Worm (Caenorhabditis elegans): ENCODE data around the gene cyp-34A7.
A peak's percentile ranks its signal among the peaks of the same experiment; 100 is the strongest.

Gene cyp-34A7

DNA sequence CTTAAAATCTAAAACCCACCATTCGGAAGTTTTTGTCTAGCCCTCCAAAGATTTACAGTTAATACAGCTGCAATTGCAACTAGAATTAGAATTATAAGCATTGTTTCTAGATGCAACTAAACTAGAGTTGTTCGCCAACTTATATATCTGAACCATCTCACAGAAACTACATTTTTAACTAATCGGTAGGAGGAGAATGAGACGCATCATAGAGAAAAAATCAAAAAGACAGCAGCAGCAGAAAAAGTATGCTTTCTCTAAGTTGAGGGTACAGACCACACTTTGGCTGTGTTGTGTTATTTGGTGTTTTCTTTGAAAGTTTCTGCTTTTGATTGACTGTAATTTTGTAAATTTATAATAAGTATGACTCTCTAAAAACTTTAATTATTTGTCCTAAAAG is at the start of gene cyp-34A7:
TSS of gene cyp-34A7 (minus strand) at position 101 of the 400 bp plus-strand sequence.
- TF ChIP-seq unc-62 (GFP tag; optimal IDR thresholded peaks at IDR 0.05) (no peak), jun-1 (tag; optimal IDR thresholded peaks at IDR 0.05) (no peak), efl-1 (optimal IDR thresholded peaks at IDR 0.05) (no peak), efl-1 (GFP tag; optimal IDR thresholded peaks at IDR 0.05 in 1 of 2) (no peak), hpl-2 (GFP tag; optimal IDR thresholded peaks at IDR 0.05) (no peak), nhr-77 (tag; optimal IDR thresholded peaks at IDR 0.05) (no peak), aly-2 (tag; optimal IDR thresholded peaks at IDR 0.05) (no peak), lin-14 (GFP tag; optimal IDR thresholded peaks at IDR 0.05) (no peak), grh-1 (GFP tag; IDR thresholded peaks at IDR 0.05) (no peak), nhr-11 (tag; optimal IDR thresholded peaks at IDR 0.05) (no peak), ceh-8 (GFP tag; optimal IDR thresholded peaks at IDR 0.05) (no peak), ces-1 (GFP tag; optimal IDR thresholded peaks at IDR 0.05) (no peak), unc-86 (tag; optimal IDR thresholded peaks at IDR 0.05) (no peak)

DNA sequence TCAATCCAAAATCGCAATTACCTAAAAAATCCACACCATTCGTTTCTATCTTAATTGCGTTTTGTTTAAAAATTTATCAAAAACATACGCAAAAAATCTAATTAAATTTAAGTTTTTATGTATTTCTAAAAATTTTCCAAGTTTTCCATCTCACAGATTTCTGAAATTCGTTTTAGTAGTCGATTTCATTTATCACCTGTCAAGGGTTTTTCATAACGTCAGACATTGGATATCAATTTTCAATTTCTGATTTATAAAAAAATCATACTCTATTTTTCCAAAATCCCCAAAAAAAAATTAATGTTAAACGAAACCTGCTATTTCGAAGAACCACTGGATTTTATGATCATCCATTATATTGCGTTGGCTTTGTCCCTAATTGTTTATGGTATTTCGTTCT is 46.6 kb upstream of the cyp-34A7 start, which contains the start of gene srh-4:
TSS of gene srh-4 (plus strand) at position 301 of the 400 bp plus-strand sequence.
- no peak for TF ChIP-seq vab-15 (tag; optimal IDR thresholded peaks at IDR 0.05)
- TF ChIP-seq zag-1 (tag; optimal IDR thresholded peaks at IDR 0.05), result no peak
- TF ChIP-seq isw-1 (GFP tag; IDR thresholded peaks at IDR 0.05), result no peak
- no peak for TF ChIP-seq sup-37 (GFP tag; optimal IDR thresholded peaks at IDR 0.05)
- TF ChIP-seq irx-1 (tag; optimal IDR thresholded peaks at IDR 0.05), result no peak
- no peak for TF ChIP-seq ets-5 (GFP tag; IDR thresholded peaks at IDR 0.05)
- no peak for TF ChIP-seq ceh-90 (tag; optimal IDR thresholded peaks at IDR 0.05)

- TF ChIP-seq pqm-1 (tag; optimal IDR thresholded peaks at IDR 0.05) (no peak), zip-4 (GFP tag; optimal IDR thresholded peaks at IDR 0.05) (no peak), ceh-82 (tag; optimal IDR thresholded peaks at IDR 0.05) (no peak), elt-2 (tag; optimal IDR thresholded peaks at IDR 0.05) (no peak)
These were observed 44.3 kb upstream of the cyp-34A7 start, which contains the start of gene srh-7 for ce11 chrV:4007927-4008326. Gene srh-7, plus strand, starts transcription at chrV:4008227.

DNA sequence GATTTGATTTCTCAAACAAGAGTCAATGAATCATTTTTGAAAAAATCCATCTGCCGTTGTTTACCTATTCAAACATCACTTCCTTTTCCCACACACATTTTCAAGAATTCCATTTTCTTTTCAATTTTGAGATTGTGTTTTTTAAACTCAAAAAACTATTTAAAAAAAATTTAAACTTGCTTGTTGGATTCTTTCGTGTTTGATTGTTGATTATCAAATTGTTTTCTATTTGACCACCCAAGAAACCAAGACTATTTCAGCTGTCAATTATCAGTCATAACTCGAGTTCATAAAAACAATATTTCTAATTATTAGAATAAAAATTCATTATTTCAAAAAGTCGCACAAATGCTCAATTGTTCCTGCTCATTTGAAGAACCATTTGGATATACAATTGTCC is 41.6 kb upstream of the cyp-34A7 start, which contains the start of gene srh-8:
TSS of gene srh-8 (plus strand) at position 301 of the 400 bp plus-strand sequence.
- TF ChIP-seq sptf-1 (tag; optimal IDR thresholded peaks at IDR 0.05) (no peak), fkh-8 (tag; optimal IDR thresholded peaks at IDR 0.05) (no peak), F16B12.6 (tag; optimal IDR thresholded peaks at IDR 0.05) (no peak), alr-1 (tag; optimal IDR thresholded peaks at IDR 0.05; ENCODE audit: borderline replicate concordance) (no peak), nhr-71 (tag; optimal IDR thresholded peaks at IDR 0.05) (no peak), hlh-17 (GFP tag; optimal IDR thresholded peaks at IDR 0.05; ENCODE audit: borderline replicate concordance) (no peak), dsc-1 (tag; optimal IDR thresholded peaks at IDR 0.05) (no peak), C34B4.2 (tag; optimal IDR thresholded peaks at IDR 0.05) (no peak), efl-1 (optimal IDR thresholded peaks at IDR 0.05) (no peak), efl-1 (GFP tag; optimal IDR thresholded peaks at IDR 0.05 in 1 of 2) (no peak)

DNA sequence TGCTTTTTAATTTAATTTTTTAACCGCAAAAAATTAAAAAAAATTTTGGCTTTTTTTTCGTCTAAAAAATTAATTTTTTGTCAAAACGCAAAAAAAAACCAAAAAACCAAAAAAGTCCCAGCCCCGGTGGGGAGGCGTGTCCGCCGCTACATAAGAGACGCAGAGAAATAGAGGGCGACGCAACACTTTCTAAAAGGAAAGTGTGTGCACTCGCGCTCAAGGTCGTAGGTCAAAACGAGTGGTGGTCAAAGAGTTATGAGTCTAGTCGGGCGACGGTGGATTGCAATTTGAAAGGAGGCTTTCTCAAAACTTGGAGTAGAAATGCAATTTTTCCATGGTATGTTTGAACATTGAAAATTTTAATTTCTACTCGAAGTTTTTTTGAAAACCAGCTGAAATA is 41.0 kb upstream of the cyp-34A7 start:
- TF ChIP-seq isw-1 (GFP tag; IDR thresholded peaks at IDR 0.05), result no peak
- no peak for TF ChIP-seq unc-130 (tag; optimal IDR thresholded peaks at IDR 0.05)
- TF ChIP-seq pax-3 (tag; optimal IDR thresholded peaks at IDR 0.05), result no peak
- peak; percentile 63 for TF ChIP-seq blmp-1 (tag; optimal IDR thresholded peaks at IDR 0.05)
- TF ChIP-seq C04F5.9 (tag; optimal IDR thresholded peaks at IDR 0.05), result no peak
- no peak for TF ChIP-seq ces-1 (GFP tag; optimal IDR thresholded peaks at IDR 0.05)

Data from whole organism, L1 larva.